Fruit fly (Drosophila melanogaster) whole organism, prepupa: Measurements from ENCODE around the gene CG15773.

Source experiments
- Blimp-1 ChIP-seq: fragments of 200-800 bp; sonication (Bioruptor generic); optimal IDR thresholded peaks from 3 replicates; lab custom pipeline; 2017; ENCODE audit warnings: missing biosample characterization, missing genetic modification characterization, mild to moderate bottlenecking, moderate library complexity, missing genetic modification reagents
- CG10631 ChIP-seq: fragments of 200-800 bp; sonication (Bioruptor generic); optimal IDR thresholded peaks from 2 replicates; lab custom pipeline; 2016; ENCODE audit warnings: missing biosample characterization, missing genetic modification characterization
- CG10669 ChIP-seq: fragments of 200-800 bp; sonication (Bioruptor generic); optimal IDR thresholded peaks from 3 replicates; lab custom pipeline; 2018; ENCODE audit warnings: missing biosample characterization, mild to moderate bottlenecking, missing genetic modification characterization, moderate library complexity
- CG11294 ChIP-seq: fragments of 200-800 bp; sonication (Bioruptor generic); IDR thresholded peaks from 2 replicates; pipeline ENCODE4 v1.3.6; 2022; ENCODE audit warnings: missing biosample characterization, missing genetic modification characterization
- CG11762 ChIP-seq: fragments of 200-800 bp; sonication (Bioruptor generic); optimal IDR thresholded peaks from 3 replicates; lab custom pipeline; 2016; ENCODE audit warnings: missing biosample characterization, missing genetic modification characterization; ENCODE audit not compliant: insufficient read depth
- CG11902 ChIP-seq: fragments of 200-800 bp; sonication (Bioruptor generic); optimal IDR thresholded peaks from 3 replicates; lab custom pipeline; 2016; ENCODE audit warnings: missing biosample characterization, missing genetic modification characterization
- CG15336 ChIP-seq: fragments of 200-800 bp; sonication (Bioruptor generic); IDR thresholded peaks from 2 replicates; pipeline ENCODE4 v1.3.6; 2022; ENCODE audit warnings: missing biosample characterization, missing genetic modification characterization
- CG1621 ChIP-seq: fragments of 200-800 bp; sonication (Bioruptor generic); optimal IDR thresholded peaks from 3 replicates; lab custom pipeline; 2018; ENCODE audit warnings: missing biosample characterization, mild to moderate bottlenecking, missing genetic modification characterization
- CG16779 ChIP-seq: fragments of 200-800 bp; sonication (Bioruptor generic); optimal IDR thresholded peaks from 3 replicates; lab custom pipeline; 2017; ENCODE audit warnings: missing biosample characterization, mild to moderate bottlenecking, missing genetic modification characterization
- CG3032 ChIP-seq: fragments of 200-800 bp; optimal IDR thresholded peaks from 2 replicates; lab custom pipeline; 2019; ENCODE audit warnings: missing biosample characterization, mild to moderate bottlenecking, missing genetic modification characterization, moderate library complexity
- CG31627 ChIP-seq: fragments of 200-800 bp; sonication (Bioruptor generic); optimal IDR thresholded peaks from 3 replicates; lab custom pipeline; 2016; ENCODE audit warnings: missing biosample characterization, missing genetic modification characterization
- CG34406 ChIP-seq: fragments of 200-800 bp; sonication (Bioruptor generic); optimal IDR thresholded peaks from 3 replicates; lab custom pipeline; 2016; ENCODE audit warnings: missing biosample characterization, missing genetic modification characterization
- CG3919 ChIP-seq: fragments of 200-800 bp; sonication (Bioruptor generic); optimal IDR thresholded peaks from 3 replicates; lab custom pipeline; 2016; ENCODE audit warnings: missing biosample characterization, missing genetic modification characterization
- CG4318 ChIP-seq: fragments of 200-800 bp; sonication (Bioruptor generic); optimal IDR thresholded peaks from 3 replicates; lab custom pipeline; 2017; ENCODE audit warnings: missing biosample characterization, mild to moderate bottlenecking, missing genetic modification characterization
- CG6276 ChIP-seq: fragments of 200-800 bp; sonication (Bioruptor generic); optimal IDR thresholded peaks from 2 replicates; lab custom pipeline; 2017; ENCODE audit warnings: missing biosample characterization, mild to moderate bottlenecking, missing genetic modification characterization
- CG6792 ChIP-seq: fragments of 200-800 bp; sonication (Bioruptor generic); optimal IDR thresholded peaks from 3 replicates; lab custom pipeline; 2016; ENCODE audit warnings: missing biosample characterization, missing genetic modification characterization
- CG6854 ChIP-seq: fragments of 200-800 bp; sonication (Bioruptor generic); optimal IDR thresholded peaks from 2 replicates; lab custom pipeline; 2017; ENCODE audit warnings: missing biosample characterization, mild to moderate bottlenecking, missing genetic modification characterization
- CG8119 ChIP-seq: fragments of 200-800 bp; sonication (Bioruptor generic); IDR thresholded peaks from 3 replicates; pipeline ENCODE4 v1.3.6; 2022; ENCODE audit warnings: missing biosample characterization, missing genetic modification characterization
- CG8632 ChIP-seq: fragments of 200-800 bp; sonication (Bioruptor generic); optimal IDR thresholded peaks from 3 replicates; lab custom pipeline; 2016; ENCODE audit warnings: missing biosample characterization, missing genetic modification characterization
- Eip75B ChIP-seq: fragments of 200-800 bp; sonication (Bioruptor generic); optimal IDR thresholded peaks from 3 replicates; lab custom pipeline; 2016; ENCODE audit warnings: missing biosample characterization, missing genetic modification characterization
- Eip78C ChIP-seq: fragments of 200-800 bp; sonication (Bioruptor generic); peaks from one replicate; lab custom pipeline; 2016; ENCODE audit warnings: missing biosample characterization, missing genetic modification characterization
- Eip93F ChIP-seq: fragments of 200-800 bp; sonication (Bioruptor generic); optimal IDR thresholded peaks from 2 replicates; lab custom pipeline; 2016; ENCODE audit warnings: missing biosample characterization, mild to moderate bottlenecking, missing genetic modification characterization
- Ets96B ChIP-seq: fragments of 200-800 bp; optimal IDR thresholded peaks from 2 replicates; lab custom pipeline; 2019; ENCODE audit warnings: missing biosample characterization, mild to moderate bottlenecking, missing genetic modification characterization, moderate library complexity
- Hr39 ChIP-seq: fragments of 200-800 bp; sonication (Bioruptor generic); optimal IDR thresholded peaks from 2 replicates; lab custom pipeline; 2016; ENCODE audit warnings: missing biosample characterization, missing genetic modification characterization
- Hr4 ChIP-seq: fragments of 200-800 bp; sonication (Bioruptor generic); optimal IDR thresholded peaks from 3 replicates; lab custom pipeline; 2016; ENCODE audit warnings: missing biosample characterization, missing genetic modification characterization
- Met ChIP-seq: fragments of 200-800 bp; sonication (Bioruptor generic); optimal IDR thresholded peaks from 3 replicates; lab custom pipeline; 2016; ENCODE audit warnings: missing biosample characterization, missing genetic modification characterization
- Smox ChIP-seq: fragments of 200-800 bp; sonication (Bioruptor generic); optimal IDR thresholded peaks from 3 replicates; lab custom pipeline; 2016; ENCODE audit warnings: missing biosample characterization, missing genetic modification characterization
- Sox102F ChIP-seq: fragments of 200-800 bp; sonication (Bioruptor generic); optimal IDR thresholded peaks from 2 replicates; lab custom pipeline; 2016; ENCODE audit warnings: missing biosample characterization, mild to moderate bottlenecking, missing genetic modification characterization
- Sox14 ChIP-seq: fragments of 200-800 bp; sonication (Bioruptor generic); optimal IDR thresholded peaks from 3 replicates; lab custom pipeline; 2016; ENCODE audit warnings: missing biosample characterization, missing genetic modification characterization
- Sox15 ChIP-seq: fragments of 200-800 bp; sonication (Bioruptor generic); optimal IDR thresholded peaks from 3 replicates; lab custom pipeline; 2016; ENCODE audit warnings: missing biosample characterization, missing genetic modification characterization
- achi ChIP-seq: fragments of 200-800 bp; sonication (Bioruptor generic); optimal IDR thresholded peaks from 3 replicates; lab custom pipeline; 2016; ENCODE audit warnings: missing biosample characterization, missing genetic modification characterization
- acj6 ChIP-seq: fragments of 200-800 bp; sonication (Bioruptor generic); optimal IDR thresholded peaks from 3 replicates; lab custom pipeline; 2016; ENCODE audit warnings: missing biosample characterization, missing genetic modification characterization
- cyc ChIP-seq: fragments of 200-800 bp; sonication (Bioruptor generic); optimal IDR thresholded peaks from 3 replicates; lab custom pipeline; 2016; ENCODE audit warnings: missing biosample characterization, missing genetic modification characterization
- dac ChIP-seq: fragments of 200-800 bp; sonication (Bioruptor generic); optimal IDR thresholded peaks from 2 replicates; lab custom pipeline; 2017; ENCODE audit warnings: missing biosample characterization, mild to moderate bottlenecking, missing genetic modification characterization
- eg ChIP-seq: fragments of 200-800 bp; sonication (Bioruptor generic); IDR thresholded peaks from 3 replicates; pipeline ENCODE4 v1.3.6; 2022; ENCODE audit warnings: missing biosample characterization, missing genetic modification characterization
- esn ChIP-seq: fragments of 200-800 bp; sonication (Bioruptor generic); optimal IDR thresholded peaks from 2 replicates; lab custom pipeline; 2016; ENCODE audit warnings: missing biosample characterization, mild to moderate bottlenecking, missing genetic modification characterization, moderate library complexity
- fkh ChIP-seq: fragments of 200-800 bp; sonication (Bioruptor generic); optimal IDR thresholded peaks from 3 replicates; lab custom pipeline; 2017; ENCODE audit warnings: missing biosample characterization, mild to moderate bottlenecking, missing genetic modification characterization, moderate library complexity
- lz ChIP-seq: fragments of 200-800 bp; sonication (Bioruptor generic); optimal IDR thresholded peaks from 3 replicates; lab custom pipeline; 2016; ENCODE audit warnings: missing biosample characterization, missing genetic modification characterization
- net ChIP-seq: fragments of 200-800 bp; sonication (Bioruptor generic); optimal IDR thresholded peaks from 3 replicates; lab custom pipeline; 2016; ENCODE audit warnings: missing biosample characterization, missing genetic modification characterization
- pdm3 ChIP-seq: fragments of 200-800 bp; sonication (Bioruptor generic); optimal IDR thresholded peaks from 3 replicates; lab custom pipeline; 2016; ENCODE audit warnings: missing biosample characterization, missing genetic modification characterization
- svp ChIP-seq: fragments of 200-800 bp; sonication (Bioruptor generic); peaks from one replicate; lab custom pipeline; 2016; ENCODE audit warnings: missing biosample characterization, missing genetic modification characterization
- topi ChIP-seq: fragments of 200-800 bp; sonication (Bioruptor generic); optimal IDR thresholded peaks from 3 replicates; lab custom pipeline; 2016; ENCODE audit warnings: missing biosample characterization, missing genetic modification characterization
- vri ChIP-seq: fragments of 200-800 bp; sonication (Bioruptor generic); optimal IDR thresholded peaks from 3 replicates; lab custom pipeline; 2016; ENCODE audit warnings: missing biosample characterization, mild to moderate bottlenecking, missing genetic modification characterization

CG15773 gene

DNA sequence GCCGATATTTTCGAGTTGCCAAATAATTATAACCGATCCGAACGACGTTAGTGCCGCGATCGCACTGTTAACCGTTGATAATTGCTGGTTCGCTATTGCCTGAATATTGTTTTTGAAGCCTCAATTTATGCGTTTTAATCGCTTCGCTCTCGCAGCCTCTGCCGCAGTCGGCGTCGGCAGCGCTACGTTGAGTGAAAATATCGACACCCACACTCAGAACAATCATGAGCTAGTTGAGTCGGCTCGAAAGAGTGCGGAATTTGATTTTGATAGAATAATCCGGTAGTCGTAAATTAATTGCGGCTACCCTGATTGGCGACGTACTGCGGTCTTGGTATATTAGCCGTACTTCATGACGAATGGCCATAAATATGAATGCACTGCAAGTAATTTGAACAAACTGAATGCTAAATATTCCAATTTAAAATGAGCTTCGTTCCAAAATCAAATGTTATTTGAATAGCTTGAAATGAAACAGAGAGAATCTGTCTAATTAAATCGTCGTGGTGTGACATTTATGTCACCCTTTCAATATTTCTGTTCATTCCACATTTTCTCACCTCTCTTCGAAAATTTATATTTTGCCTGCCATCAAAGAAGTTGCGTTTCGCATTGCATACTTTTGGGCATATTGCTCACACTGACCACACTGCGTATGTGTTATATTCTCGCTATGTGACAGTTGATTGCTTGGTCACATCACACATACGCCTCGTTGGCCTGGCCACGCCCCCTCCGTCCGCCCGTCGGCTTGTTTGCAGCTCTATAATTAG is 16.9 kb upstream of the CG15773 start:
- TF ChIP-seq esn (GFP tag; lab: Kevin White, UChicago) (peak; percentile 34), Sox102F (GFP tag; lab: Kevin White, UChicago) (peak; percentile 14), Blimp-1 (GFP tag; lab: Kevin White, UChicago) (no peak), Eip78C (GFP tag; lab: Kevin White, UChicago) (peak; percentile 52), CG15336 (GFP tag; lab: Robert Waterston, UW) (0 out of 2 replicates have a peak, but pooled peaks have one; percentile 31), CG31627 (no peak), svp (GFP tag; lab: Kevin White, UChicago) (peak; percentile 66), Eip75B (no peak), CG8119 (0 out of 3 replicates have a peak, but pooled peaks have one; percentile 21), Hr4 (peak; percentile 1)

DNA sequence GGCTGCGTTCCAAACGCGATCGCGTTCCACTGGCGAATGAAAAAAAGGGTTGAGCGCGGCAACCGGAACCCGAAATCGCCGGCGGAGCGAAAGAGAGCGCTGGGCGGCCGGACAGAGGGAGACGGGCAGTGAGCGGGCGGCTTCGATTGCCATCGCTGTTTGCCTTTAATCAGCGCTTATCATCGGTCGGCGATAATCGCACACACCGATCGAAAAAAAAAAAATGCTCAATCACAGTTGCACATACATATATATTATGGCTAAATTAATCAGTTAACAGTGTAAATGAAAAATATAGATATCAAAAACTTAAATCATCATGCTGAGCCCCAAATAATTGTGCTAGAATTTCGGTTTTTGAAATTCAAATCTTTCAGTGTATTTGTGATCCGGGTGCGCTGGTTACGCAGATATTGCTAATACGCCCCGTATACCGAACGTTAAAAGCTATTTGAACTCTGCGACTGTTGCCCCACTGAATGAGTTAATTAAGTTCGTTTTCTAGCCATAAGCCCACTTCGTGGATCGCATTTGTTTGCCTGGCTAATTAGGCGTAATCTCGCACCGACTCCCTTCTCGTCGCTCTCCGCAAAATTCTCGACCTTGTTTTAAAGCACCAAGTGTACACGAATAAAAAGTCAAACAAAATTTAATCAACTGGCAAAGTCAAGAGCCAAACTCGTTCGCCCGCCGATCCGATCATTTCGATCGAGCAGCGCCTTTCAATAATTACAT is 14.6 kb upstream of the CG15773 start, which contains the start of gene CG33080:
Gene CG33080, minus strand, starts transcription at position 38 of the 735 bp plus-strand sequence.
- TF ChIP-seq Smox (GFP tag; lab: Kevin White, UChicago) (peak; percentile 38), CG3919 (GFP tag; lab: Kevin White, UChicago) (no peak), esn (GFP tag; lab: Kevin White, UChicago) (peak; percentile 36), topi (GFP tag; lab: Kevin White, UChicago) (peak; percentile 39), fkh (no peak), achi (peak; percentile 15), dac (GFP tag; lab: Kevin White, UChicago) (no peak), Ets96B (no peak), CG34406 (GFP tag; lab: Kevin White, UChicago) (no peak), CG10631 (GFP tag; lab: Kevin White, UChicago) (no peak), svp (GFP tag; lab: Kevin White, UChicago) (peak; percentile 21), CG11294 (GFP tag; lab: Robert Waterston, UW) (no peak), eg (GFP tag; lab: Robert Waterston, UW) (no peak), CG8632 (GFP tag; lab: Kevin White, UChicago) (no peak), Hr39 (peak; percentile 20), CG11762 (GFP tag; lab: Kevin White, UChicago) (no peak), Sox14 (no peak), CG6792 (GFP tag; lab: Kevin White, UChicago) (peak; percentile 17), CG10669 (GFP tag; lab: Kevin White, UChicago) (no peak), CG16779 (no peak), Met (peak; percentile 41), Sox15 (GFP tag; lab: Kevin White, UChicago) (no peak), Sox102F (GFP tag; lab: Kevin White, UChicago) (no peak), pdm3 (GFP tag; lab: Kevin White, UChicago) (peak; percentile 26), lz (GFP tag; lab: Kevin White, UChicago) (peak; percentile 0), Blimp-1 (GFP tag; lab: Kevin White, UChicago) (no peak), acj6 (GFP tag; lab: Kevin White, UChicago) (peak; percentile 0), cyc (GFP tag; lab: Kevin White, UChicago) (peak; percentile 7), Eip78C (GFP tag; lab: Kevin White, UChicago) (peak; percentile 31), Hr4 (no peak), vri (peak; percentile 13), CG8119 (0 out of 3 replicates have a peak, but pooled peaks have one; percentile 28), CG3032 (no peak), CG6854 (GFP tag; lab: Kevin White, UChicago) (no peak), net (GFP tag; lab: Kevin White, UChicago) (no peak), CG31627 (peak; percentile 28), CG4318 (GFP tag; lab: Kevin White, UChicago) (no peak), CG15336 (GFP tag; lab: Robert Waterston, UW) (no peak), CG6276 (GFP tag; lab: Kevin White, UChicago) (no peak), Eip93F (GFP tag; lab: Kevin White, UChicago) (no peak), Eip75B (no peak), CG1621 (tag; lab: Kevin White, UChicago) (no peak), CG11902 (GFP tag; lab: Kevin White, UChicago) (no peak)
- TF ChIP-seq, all 60 proteins: peak for 16
